Fruit fly (Drosophila melanogaster) whole organism, wandering third instar larva: ENCODE data around the gene CG5641.
A peak's percentile ranks its signal among the peaks of the same experiment; 100 is the strongest.

Source experiments
- Abd-B ChIP-seq: fragments of >200 bp; optimal IDR thresholded peaks from 2 replicates; lab custom pipeline; 2017; ENCODE audit warnings: missing biosample characterization, missing genetic modification characterization
- CrebA ChIP-seq: fragments of 200-800 bp; sonication (Bioruptor generic); optimal IDR thresholded peaks from 2 replicates; lab custom pipeline; 2016; ENCODE audit warnings: missing biosample characterization, mild to moderate bottlenecking, missing genetic modification characterization, borderline replicate concordance
- Dfd ChIP-seq: fragments of >200 bp; optimal IDR thresholded peaks from 2 replicates; lab custom pipeline; 2017; ENCODE audit warnings: missing biosample characterization, missing genetic modification characterization
- Dif ChIP-seq: fragments of 200-275, 200-300 bp; sonication (Bioruptor generic); optimal IDR thresholded peaks from 2 replicates; lab custom pipeline; 2018; ENCODE audit warnings: missing biosample characterization, missing genetic modification characterization; ENCODE audit not compliant: partially characterized antibody
- GATAd ChIP-seq: sonication (Bioruptor generic); optimal IDR thresholded peaks from 2 replicates; lab custom pipeline; 2016; ENCODE audit warnings: missing biosample characterization, missing genetic modification characterization
- Hnf4 ChIP-seq: fragments of 200-800 bp; sonication (Bioruptor generic); optimal IDR thresholded peaks from 2 replicates; lab custom pipeline; 2016; ENCODE audit warnings: missing biosample characterization, mild to moderate bottlenecking, missing genetic modification characterization
- Mio ChIP-seq: sonication (Bioruptor generic); optimal IDR thresholded peaks from 2 replicates; lab custom pipeline; 2016; ENCODE audit warnings: missing biosample characterization, missing genetic modification characterization
- N ChIP-seq: fragments of >200 bp; optimal IDR thresholded peaks from 2 replicates; lab custom pipeline; 2018; ENCODE audit warnings: missing biosample characterization, missing external identifiers, missing genetic modification characterization
- Rel ChIP-seq, 2 experiments: fragments of 200-800 bp; sonication (Bioruptor generic) in 1 of 2; optimal IDR thresholded peaks; 2 replicates in 1 of 2; 3 replicates in 1 of 2; lab custom pipeline; 2016 to 2019; ENCODE audit warnings: mild to moderate bottlenecking in 2 of 2, missing biosample characterization in 2 of 2, missing genetic modification characterization in 2 of 2, moderate library complexity in 1 of 2
- Sp1 ChIP-seq: fragments of 200-800 bp; sonication (Bioruptor generic); optimal IDR thresholded peaks from 3 replicates; lab custom pipeline; 2019; ENCODE audit warnings: missing biosample characterization, mild to moderate bottlenecking, missing genetic modification characterization, moderate library complexity
- Vsx2 ChIP-seq: fragments of 200-300, 225-300 bp; sonication (Bioruptor generic); optimal IDR thresholded peaks from 2 replicates; lab custom pipeline; 2018; ENCODE audit warnings: missing biosample characterization, missing genetic modification characterization; ENCODE audit not compliant: partially characterized antibody
- brk ChIP-seq: fragments of 200-800 bp; sonication (Bioruptor generic); optimal IDR thresholded peaks from 2 replicates; lab custom pipeline; 2016; ENCODE audit warnings: missing biosample characterization, mild to moderate bottlenecking, missing genetic modification characterization
- dl ChIP-seq, 2 experiments: fragments of 175-275, 200-275 bp in 1 of 2; fragments of 200-275 bp in 1 of 2; sonication (Bioruptor generic); optimal IDR thresholded peaks; lab custom pipeline; 2018; ENCODE audit warnings: mild to moderate bottlenecking in 2 of 2, missing biosample characterization in 2 of 2, missing genetic modification characterization in 2 of 2, moderate library complexity in 2 of 2; ENCODE audit not compliant: partially characterized antibody in 2 of 2, insufficient read depth in 1 of 2
- dsf ChIP-seq: sonication (Bioruptor generic); optimal IDR thresholded peaks from 2 replicates; lab custom pipeline; 2016; ENCODE audit warnings: missing biosample characterization, missing genetic modification characterization, borderline replicate concordance
- ey ChIP-seq: fragments of 200-800 bp; sonication (Bioruptor generic); optimal IDR thresholded peaks from 2 replicates; lab custom pipeline; 2016; ENCODE audit warnings: missing biosample characterization, missing genetic modification characterization
- foxo ChIP-seq, 2 experiments: fragments of 200-800 bp; sonication (Bioruptor generic); optimal IDR thresholded peaks; 2 replicates in 1 of 2; 3 replicates in 1 of 2; lab custom pipeline; 2016 to 2017; ENCODE audit warnings: missing biosample characterization in 2 of 2, missing genetic modification characterization in 2 of 2
- fru ChIP-seq: fragments of 200-800 bp; sonication (Bioruptor generic); optimal IDR thresholded peaks from 3 replicates; lab custom pipeline; 2016; ENCODE audit warnings: missing biosample characterization, mild to moderate bottlenecking, missing genetic modification characterization
- h ChIP-seq: fragments of 200-800 bp; sonication (Bioruptor generic); optimal IDR thresholded peaks from 3 replicates; lab custom pipeline; 2016; ENCODE audit warnings: missing biosample characterization, mild to moderate bottlenecking, missing genetic modification characterization
- jim ChIP-seq: fragments of 175-275, 200-325 bp; sonication (Bioruptor generic); optimal IDR thresholded peaks from 2 replicates; lab custom pipeline; 2016; ENCODE audit warnings: missing biosample characterization, mild to moderate bottlenecking, missing genetic modification characterization
- lola ChIP-seq: fragments of >200 bp; optimal IDR thresholded peaks from 2 replicates; lab custom pipeline; 2017; ENCODE audit warnings: missing biosample characterization, missing genetic modification characterization
- psq ChIP-seq: fragments of 200-800 bp; sonication (Bioruptor generic); optimal IDR thresholded peaks from 3 replicates; lab custom pipeline; 2017; ENCODE audit warnings: missing biosample characterization, mild to moderate bottlenecking, missing genetic modification characterization, moderate library complexity
- rgr ChIP-seq: fragments of 200-800 bp; sonication (Bioruptor generic); optimal IDR thresholded peaks from 3 replicates; lab custom pipeline; 2016; ENCODE audit warnings: missing biosample characterization, mild to moderate bottlenecking, missing genetic modification characterization
- sage ChIP-seq: fragments of 200-800 bp; sonication (Bioruptor generic); optimal IDR thresholded peaks from 2 replicates; lab custom pipeline; 2016; ENCODE audit warnings: missing biosample characterization, mild to moderate bottlenecking, missing genetic modification characterization
- tai ChIP-seq: sonication (Bioruptor generic); optimal IDR thresholded peaks from 2 replicates; lab custom pipeline; 2016; ENCODE audit warnings: missing biosample characterization, missing genetic modification characterization
- usp ChIP-seq: fragments of >200 bp; optimal IDR thresholded peaks from 2 replicates; lab custom pipeline; 2017; ENCODE audit warnings: missing biosample characterization, missing genetic modification characterization

The CG5641 gene

dm6 chr3R:12401672-12402296 is 27.3 kb downstream of the CG5641 start, which contains the start of gene DNAlig3:
DNAlig3 (minus strand) TSS chr3R:12401839.
- TF ChIP-seq Rel (GFP tag; optimal IDR thresholded peaks at IDR 0.05; lab: Kevin White, UChicago) (no peak), Rel (tag; optimal IDR thresholded peaks at IDR 0.05; lab: Kevin White, UChicago) (peak; percentile 83), tai (no peak)

- TF ChIP-seq brk (GFP tag; lab: Kevin White, UChicago) (no peak), CrebA (GFP tag; lab: Kevin White, UChicago) (peak; percentile 32), rgr (peak; percentile 9), Vsx2 (GFP tag; lab: Kevin White, UChicago) (peak; percentile 20)
These were observed 30.3 kb downstream of the CG5641 start, which contains the start of gene Cyp9f3 for dm6 chr3R:12398620-12399247. Cyp9f3 (minus strand) TSS chr3R:12398929.

dm6 chr3R:12398054-12398453 is 31.0 kb downstream of the CG5641 start:
- no peak for TF ChIP-seq brk (GFP tag; lab: Kevin White, UChicago)
- TF ChIP-seq sage, result peak; percentile 38
- TF ChIP-seq h (GFP tag; lab: Kevin White, UChicago), result peak; percentile 24
- peak; percentile 28 for TF ChIP-seq CrebA (GFP tag; lab: Kevin White, UChicago)
- TF ChIP-seq, all 38 proteins: peak for 3

dm6 chr3R:12395880-12396279 is 33.2 kb downstream of the CG5641 start, which contains the start of the genes CG10096 and CG10097:
CG10096 (minus strand) TSS chr3R:12395980.
CG10097 (minus strand) TSS chr3R:12395980.
- TF ChIP-seq jim, result no peak
- no peak for TF ChIP-seq Abd-B (GFP tag; lab: Kevin White, UChicago)
- no peak for TF ChIP-seq GATAd (GFP tag; lab: Kevin White, UChicago)
- no peak for TF ChIP-seq Dfd
- TF ChIP-seq lola, result no peak
- no peak for TF ChIP-seq psq
- no peak for TF ChIP-seq Mio (GFP tag; lab: Kevin White, UChicago)
- TF ChIP-seq Dif, result no peak
- TF ChIP-seq Vsx2 (GFP tag; lab: Kevin White, UChicago), result no peak
- no peak for TF ChIP-seq N
- TF ChIP-seq dl (GFP tag; optimal IDR thresholded peaks at IDR 0.05; lab: Kevin White, UChicago; ENCODE audit: insufficient read depth in 1 of 2, partially characterized antibody in 2 of 2), result no peak
- TF ChIP-seq Sp1 (GFP tag; lab: Kevin White, UChicago), result no peak
- no peak for TF ChIP-seq rgr
- no peak for TF ChIP-seq Hnf4
- TF ChIP-seq ey, result no peak

dm6 chr3R:12386965-12387364 is 42.1 kb downstream of the CG5641 start, which contains the start of gene CG33098:
CG33098 (plus strand) TSS chr3R:12387188.
- TF ChIP-seq fru (GFP tag; lab: Kevin White, UChicago), result no peak

dm6 chr3R:12385949-12386348 is 43.1 kb downstream of the CG5641 start, which contains the start of gene Sol1:
Sol1 (plus strand) TSS chr3R:12386249.
- TF ChIP-seq rgr (no peak), Dfd (no peak)
- TF ChIP-seq, all 38 proteins: peak for 0

- TF ChIP-seq usp (GFP tag; lab: Kevin White, UChicago), result no peak
- TF ChIP-seq dsf (GFP tag; lab: Kevin White, UChicago), result no peak
These were observed 44.8 kb downstream of the CG5641 start for dm6 chr3R:12384274-12384673.

- TF ChIP-seq Rel (GFP tag; optimal IDR thresholded peaks at IDR 0.05; lab: Kevin White, UChicago) (no peak), Rel (tag; optimal IDR thresholded peaks at IDR 0.05; lab: Kevin White, UChicago) (peak; percentile 87), foxo (GFP tag; optimal IDR thresholded peaks at IDR 0.05; lab: Kevin White, UChicago) (no peak), CrebA (GFP tag; lab: Kevin White, UChicago) (peak; percentile 14)
- TF ChIP-seq, all 38 proteins: peak for 2
These were observed 45.3 kb downstream of the CG5641 start for dm6 chr3R:12383784-12384183.
